Worm (Caenorhabditis elegans): ENCODE results near the gene hadb-1.

hadb-1 gene

DNA sequence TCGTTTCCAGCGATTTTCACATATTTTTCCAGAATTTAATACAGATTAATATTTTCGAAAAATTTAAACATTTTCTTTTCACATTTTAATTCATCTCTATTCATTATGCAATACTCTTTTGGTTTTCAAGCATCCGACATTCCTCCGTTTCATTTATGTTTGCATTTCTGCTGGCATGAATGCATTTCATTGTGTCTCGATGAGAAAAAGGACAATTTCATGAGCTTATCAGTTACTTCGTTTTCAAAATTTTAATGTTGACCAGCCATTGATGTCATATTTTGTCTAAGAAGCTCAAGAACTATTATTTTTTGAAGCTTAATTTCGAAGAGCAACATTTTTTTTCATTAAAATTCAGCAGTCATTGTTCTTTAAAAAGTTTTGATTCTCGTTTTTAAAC is 30.3 kb upstream of the hadb-1 start:
- TF ChIP-seq T20F7.1 (GFP tag; optimal IDR thresholded peaks at IDR 0.05), result peak; percentile 47
- TF ChIP-seq daf-16 (GFP tag; optimal IDR thresholded peaks at IDR 0.05), result no peak
- peak; percentile 72 for TF ChIP-seq daf-16 (tag; optimal IDR thresholded peaks at IDR 0.05)
- no peak for TF ChIP-seq mep-1 (tag; optimal IDR thresholded peaks at IDR 0.05)
- TF ChIP-seq aha-1 (tag), result peak; percentile 9
- TF ChIP-seq arid-1 (GFP tag; conservative IDR thresholded peaks at IDR 0.05), result no peak
- no peak for TF ChIP-seq ztf-7 (tag; optimal IDR thresholded peaks at IDR 0.05)
- TF ChIP-seq F44E2.7 (GFP tag; IDR thresholded peaks at IDR 0.05), result no peak
- TF ChIP-seq ama-1 (optimal IDR thresholded peaks at IDR 0.05), result no peak
- TF ChIP-seq nhr-77 (tag; optimal IDR thresholded peaks at IDR 0.05), result peak; percentile 19
- TF ChIP-seq mdl-1 (tag; optimal IDR thresholded peaks at IDR 0.05), result no peak
- peak; percentile 49 for TF ChIP-seq dve-1 (tag; optimal IDR thresholded peaks at IDR 0.05; ENCODE audit: insufficient read depth)
- TF ChIP-seq ces-1 (GFP tag; optimal IDR thresholded peaks at IDR 0.05), result no peak
- peak; percentile 67 for TF ChIP-seq pqm-1 (tag; optimal IDR thresholded peaks at IDR 0.05)
- TF ChIP-seq T26A8.4 (GFP tag; IDR thresholded peaks at IDR 0.05), result no peak
- no peak for TF ChIP-seq egl-43 (GFP tag; IDR thresholded peaks at IDR 0.05)

DNA sequence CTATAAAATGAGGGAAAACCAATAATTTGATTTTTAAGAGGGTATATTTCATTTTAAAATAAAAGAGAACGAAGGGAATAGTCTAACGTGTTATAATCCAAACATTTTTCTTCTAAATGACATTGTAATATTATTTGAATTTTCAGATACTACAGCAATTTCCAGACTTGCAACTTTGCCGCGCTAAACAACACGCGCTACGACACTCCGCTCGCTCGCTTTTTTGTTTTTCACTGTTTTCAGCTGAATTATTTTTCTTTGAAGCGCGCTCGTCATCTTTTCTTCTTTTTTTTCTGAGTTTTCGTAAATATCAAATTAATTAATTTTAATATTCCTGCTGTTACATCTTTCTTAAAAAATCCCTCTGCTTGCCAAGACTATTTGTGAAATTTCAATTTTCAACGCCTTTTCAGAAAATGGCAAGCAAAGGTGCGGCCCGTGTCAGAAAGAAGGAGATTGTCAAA is 29.0 kb upstream of the hadb-1 start, which contains the start of gene mrpl-11:
TSS of gene mrpl-11 (plus strand) at position 414 of the 464 bp plus-strand sequence.
- TF ChIP-seq zag-1 (tag; optimal IDR thresholded peaks at IDR 0.05), result no peak
- TF ChIP-seq lin-29 (GFP tag; IDR thresholded peaks at IDR 0.05), result no peak
- no peak for TF ChIP-seq unc-39 (tag; optimal IDR thresholded peaks at IDR 0.05)
- TF ChIP-seq unc-130 (GFP tag; optimal IDR thresholded peaks at IDR 0.05), result no peak
- TF ChIP-seq F49E8.2 (tag; optimal IDR thresholded peaks at IDR 0.05; ENCODE audit: borderline replicate concordance), result no peak
- no peak for TF ChIP-seq nhr-76 (tag; optimal IDR thresholded peaks at IDR 0.05)
- TF ChIP-seq mdt-29 (GFP tag; IDR thresholded peaks at IDR 0.05), result no peak
- TF ChIP-seq mes-2 (tag; optimal IDR thresholded peaks at IDR 0.05; ENCODE audit: poor library complexity, severe bottlenecking), result peak; percentile 44
- TF ChIP-seq ztf-11 (tag; optimal IDR thresholded peaks at IDR 0.05), result no peak
- no peak for TF ChIP-seq nhr-111 (GFP tag; optimal IDR thresholded peaks at IDR 0.05)
- TF ChIP-seq madf-5 (GFP tag; IDR thresholded peaks at IDR 0.05), result no peak
- TF ChIP-seq lsy-2 (tag; optimal IDR thresholded peaks at IDR 0.05), result peak in 1 of 2 experiments; percentile 51
- TF ChIP-seq Y48G9A.11 (GFP tag; IDR thresholded peaks at IDR 0.05), result peak; percentile 96
- TF ChIP-seq dve-1 (tag; optimal IDR thresholded peaks at IDR 0.05; ENCODE audit: insufficient read depth), result peak; percentile 14
- TF ChIP-seq ZK546.5 (tag; optimal IDR thresholded peaks at IDR 0.05), result no peak
- no peak for TF ChIP-seq saeg-2 (GFP tag; IDR thresholded peaks at IDR 0.05)
- TF ChIP-seq zfp-3 (GFP tag; conservative IDR thresholded peaks at IDR 0.05), result no peak
- TF ChIP-seq daf-16 (GFP tag; optimal IDR thresholded peaks at IDR 0.05), result no peak
- TF ChIP-seq daf-16 (tag; optimal IDR thresholded peaks at IDR 0.05), result peak; percentile 14
- TF ChIP-seq nhr-11 (tag; optimal IDR thresholded peaks at IDR 0.05), result no peak
- peak; percentile 95 for TF ChIP-seq T20F7.1 (GFP tag; optimal IDR thresholded peaks at IDR 0.05)
- TF ChIP-seq dmd-8 (GFP tag; IDR thresholded peaks at IDR 0.05), result no peak

DNA sequence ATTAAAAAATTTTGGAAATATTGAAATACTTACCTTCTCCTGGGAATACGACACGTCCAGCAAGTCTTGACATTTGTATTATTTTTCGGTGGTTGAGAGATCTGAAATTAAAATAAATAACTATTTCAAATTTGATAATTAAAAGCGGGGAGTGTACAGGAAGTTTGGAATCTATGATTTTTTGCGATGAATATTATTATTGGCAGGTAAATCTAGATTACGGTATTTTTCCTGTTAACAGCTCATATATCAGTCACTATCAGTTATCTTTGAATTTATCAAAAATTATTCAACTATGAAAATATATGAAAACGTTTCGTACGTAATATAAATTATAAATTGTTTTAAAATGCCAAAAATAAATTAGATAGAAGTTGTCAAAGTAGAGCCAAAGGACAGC is 27.8 kb upstream of the hadb-1 start, which contains the start of gene B0303.14:
TSS of gene B0303.14 (minus strand) at position 101 of the 400 bp plus-strand sequence.
- TF ChIP-seq lir-3 (tag; optimal IDR thresholded peaks at IDR 0.05) (no peak), F49E8.2 (tag; optimal IDR thresholded peaks at IDR 0.05; ENCODE audit: borderline replicate concordance) (no peak), nhr-10 (tag; optimal IDR thresholded peaks at IDR 0.05) (no peak), daf-16 (GFP tag; optimal IDR thresholded peaks at IDR 0.05) (no peak), daf-16 (tag; optimal IDR thresholded peaks at IDR 0.05) (no peak), skn-1 (tag; optimal IDR thresholded peaks at IDR 0.05) (no peak), zfp-3 (GFP tag; conservative IDR thresholded peaks at IDR 0.05) (no peak)

DNA sequence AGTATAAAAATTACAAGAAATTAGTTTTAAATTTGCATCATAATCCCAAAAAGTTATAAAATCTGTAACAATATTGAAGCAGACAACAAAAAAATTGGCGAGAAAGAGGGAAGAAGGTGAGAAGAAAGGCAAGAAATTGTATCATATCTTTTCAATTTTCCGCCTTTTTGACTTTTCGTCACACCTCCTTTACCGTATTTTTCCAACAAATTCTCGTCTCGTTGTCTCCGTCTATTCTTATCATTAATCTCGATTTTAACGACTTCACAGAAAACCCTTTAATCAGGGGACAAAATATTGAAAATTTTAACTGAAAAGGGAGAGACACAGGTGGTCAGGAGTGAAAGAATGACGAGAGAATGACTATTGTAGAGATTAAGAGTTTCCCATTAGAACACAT is 24.7 kb upstream of the hadb-1 start:
- TF ChIP-seq nhr-28 (tag; optimal IDR thresholded peaks at IDR 0.05), result peak; percentile 37
- TF ChIP-seq hlh-30 (tag; optimal IDR thresholded peaks at IDR 0.05; ENCODE audit: insufficient read depth), result peak; percentile 18
- TF ChIP-seq ztf-11 (tag; optimal IDR thresholded peaks at IDR 0.05), result no peak
- TF ChIP-seq fos-1 (tag; optimal IDR thresholded peaks at IDR 0.05), result no peak
